Worm (Caenorhabditis elegans) whole organism, young adult: ENCODE results near the gene srw-118.

Experiments used
- K11D2.4 ChIP-seq: fragments of 200-800 bp; sonication (Bioruptor generic); IDR thresholded peaks from 2 replicates; pipeline ENCODE4 v1.3.6; 2022; ENCODE audit warnings: missing genetic modification reagents, missing genetic modification characterization, missing compliant biosample characterization
- Y67H2A.10 ChIP-seq: fragments of 200-800 bp; sonication (Bioruptor generic); conservative IDR thresholded peaks from 2 replicates; pipeline ENCODE4 v1.3.6; 2022; ENCODE audit warnings: missing genetic modification reagents, missing genetic modification characterization, missing compliant biosample characterization
- ccch-3 ChIP-seq: fragments of 200-800 bp; sonication (Bioruptor generic); optimal IDR thresholded peaks from 2 replicates; lab custom pipeline; 2018; ENCODE audit warnings: mild to moderate bottlenecking, missing genetic modification characterization, missing compliant biosample characterization
- fkh-3 ChIP-seq: sonication (generic microtip); optimal IDR thresholded peaks from 2 replicates; lab custom pipeline; 2016; ENCODE audit warnings: mild to moderate bottlenecking, missing genetic modification characterization, missing compliant biosample characterization
- hlh-26 ChIP-seq: fragments of 200-800 bp; sonication (Bioruptor generic); conservative IDR thresholded peaks from 2 replicates; pipeline ENCODE4 v1.3.6; 2022; ENCODE audit warnings: missing genetic modification reagents, missing genetic modification characterization, missing compliant biosample characterization
- lin-35 ChIP-seq, 3 experiments: fragments of 150-350 bp in 2 of 3; sonication (generic microtip) in 1 of 3; optimal IDR thresholded peaks; 2 replicates each; lab custom pipeline; 2014 to 2018; ENCODE audit warnings: missing biosample characterization in 3 of 3, missing genetic modification characterization in 3 of 3, missing genetic modification reagents in 3 of 3
- lin-40 ChIP-seq: sonication (generic microtip); optimal IDR thresholded peaks from 2 replicates; lab custom pipeline; 2016; ENCODE audit warnings: missing genetic modification characterization, mild to moderate bottlenecking, missing compliant biosample characterization, missing genotype, missing genetic modification reagents
- madf-6 ChIP-seq: fragments of 200-800 bp; sonication (Bioruptor generic); IDR thresholded peaks from 2 replicates; pipeline ENCODE4 v1.3.6; 2022; ENCODE audit warnings: missing genetic modification reagents, missing genetic modification characterization, missing compliant biosample characterization
- rcor-1 ChIP-seq: fragments of 200-800 bp; sonication (Bioruptor generic); IDR thresholded peaks from 2 replicates; pipeline ENCODE4 v1.3.6; 2022; ENCODE audit warnings: missing genetic modification reagents, missing genetic modification characterization, missing compliant biosample characterization
- sdz-38 ChIP-seq: sonication (generic microtip); optimal IDR thresholded peaks from 2 replicates; lab custom pipeline; 2016; ENCODE audit warnings: missing genotype, missing genetic modification characterization, missing compliant biosample characterization
- sptf-2 ChIP-seq: fragments of 200-800 bp; sonication (Bioruptor generic); optimal IDR thresholded peaks from 2 replicates; lab custom pipeline; 2018; ENCODE audit warnings: mild to moderate bottlenecking, missing genetic modification characterization, missing compliant biosample characterization
- ztf-22 ChIP-seq: fragments of 200-800 bp; sonication (Bioruptor generic); optimal IDR thresholded peaks from 2 replicates; lab custom pipeline; 2018; ENCODE audit warnings: mild to moderate bottlenecking, missing genetic modification characterization, moderate library complexity, missing compliant biosample characterization
- ztf-25 ChIP-seq: fragments of 200-800 bp; sonication (Bioruptor generic); IDR thresholded peaks from 2 replicates; pipeline ENCODE4 v1.3.6; 2022; ENCODE audit warnings: missing genetic modification reagents, missing genetic modification characterization, missing compliant biosample characterization
- ztf-28 ChIP-seq: fragments of 200-800 bp; sonication (Bioruptor generic); IDR thresholded peaks from 2 replicates; pipeline ENCODE4 v1.3.6; 2022; ENCODE audit warnings: missing genetic modification reagents, missing genetic modification characterization, missing compliant biosample characterization

DNA sequence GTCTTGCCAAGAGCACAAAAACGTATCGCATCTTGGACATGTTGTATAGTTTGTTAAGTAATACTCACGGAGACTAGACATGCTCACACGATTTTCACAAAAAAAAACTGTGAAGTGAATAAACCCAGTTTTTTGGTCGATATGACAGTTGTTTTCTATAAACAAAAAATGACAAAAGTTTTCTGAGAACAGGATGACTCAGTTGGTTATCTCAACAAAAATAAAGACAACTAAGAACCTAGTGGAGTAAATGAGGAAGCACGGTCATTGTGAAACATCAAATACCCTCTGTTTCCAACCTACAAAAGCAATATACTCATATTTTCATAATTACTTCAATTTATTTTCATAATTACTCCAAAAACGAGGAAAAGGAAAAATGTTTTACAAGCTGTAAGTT lies 34.3 kb downstream of the srw-118 start, which contains the start of gene srh-87:
- TF ChIP-seq madf-6 (GFP tag; lab: Robert Waterston, UW) (no peak), ztf-28 (GFP tag; lab: Robert Waterston, UW) (no peak), K11D2.4 (GFP tag; lab: Robert Waterston, UW) (no peak), hlh-26 (GFP tag; lab: Robert Waterston, UW) (no peak), ccch-3 (GFP tag; lab: Kevin White, UChicago) (no peak), Y67H2A.10 (no peak), fkh-3 (tag; lab: Kevin White, UChicago) (no peak), rcor-1 (GFP tag; lab: Robert Waterston, UW) (no peak), lin-40 (tag; lab: Kevin White, UChicago) (no peak), sptf-2 (no peak), lin-35 (GFP tag; optimal IDR thresholded peaks at IDR 0.05; lab: Kevin White, UChicago) (no peak), ztf-22 (GFP tag; lab: Kevin White, UChicago) (no peak), ztf-25 (GFP tag; lab: Robert Waterston, UW) (no peak), sdz-38 (tag; lab: Kevin White, UChicago) (no peak)
